Fruit fly (Drosophila melanogaster): ENCODE data around the gene sna.

The sna gene

dm6 chr2L:15458919-15459318, 19.1 kb downstream of the sna start:
- peak; percentile 46 for TF ChIP-seq fru (GFP tag; optimal IDR thresholded peaks at IDR 0.05)
- peak in 1 of 2 experiments; percentile 54 for TF ChIP-seq foxo (GFP tag; optimal IDR thresholded peaks at IDR 0.05)
- no peak for TF ChIP-seq lola (GFP tag; optimal IDR thresholded peaks at IDR 0.05)
- no peak for TF ChIP-seq N (GFP tag; optimal IDR thresholded peaks at IDR 0.05)
- TF ChIP-seq h (GFP tag; optimal IDR thresholded peaks at IDR 0.05) = peak; percentile 56
- no peak for TF ChIP-seq Hr83 (GFP tag; optimal IDR thresholded peaks at IDR 0.05; ENCODE audit: poor library complexity, severe bottlenecking)
- no peak for TF ChIP-seq sv (GFP tag; optimal IDR thresholded peaks at IDR 0.05)
- no peak for TF ChIP-seq Vsx2 (GFP tag; optimal IDR thresholded peaks at IDR 0.05; ENCODE audit: partially characterized antibody)
- TF ChIP-seq Myc (optimal IDR thresholded peaks at IDR 0.05) = no peak
- TF ChIP-seq CG32264 (GFP tag; optimal IDR thresholded peaks at IDR 0.05) = no peak
- no peak for TF ChIP-seq Rel (GFP tag; optimal IDR thresholded peaks at IDR 0.05)
- TF ChIP-seq Rel (tag; optimal IDR thresholded peaks at IDR 0.05) = no peak
- no peak for TF ChIP-seq CG9705 (GFP tag; optimal IDR thresholded peaks at IDR 0.05)
- TF ChIP-seq dmrt93B (GFP tag; optimal IDR thresholded peaks at IDR 0.05) = no peak
- TF ChIP-seq rgr (GFP tag; optimal IDR thresholded peaks at IDR 0.05) = peak; percentile 49
- TF ChIP-seq brk (GFP tag; optimal IDR thresholded peaks at IDR 0.05) = no peak
- peak; percentile 36 for TF ChIP-seq br (GFP tag; optimal IDR thresholded peaks at IDR 0.05)
- peak; percentile 55 for TF ChIP-seq HLH106 (tag; optimal IDR thresholded peaks at IDR 0.05)
- TF ChIP-seq psq (GFP tag; optimal IDR thresholded peaks at IDR 0.05) = peak; percentile 20
- TF ChIP-seq Dfd (GFP tag; optimal IDR thresholded peaks at IDR 0.05) = no peak
- TF ChIP-seq ey (GFP tag; optimal IDR thresholded peaks at IDR 0.05) = peak; percentile 18
- TF ChIP-seq Hr78 (GFP tag; optimal IDR thresholded peaks at IDR 0.05) = no peak
- TF ChIP-seq sage (GFP tag; optimal IDR thresholded peaks at IDR 0.05) = no peak
- TF ChIP-seq jim (GFP tag; optimal IDR thresholded peaks at IDR 0.05) = no peak
- no peak for TF ChIP-seq Dif (GFP tag; optimal IDR thresholded peaks at IDR 0.05; ENCODE audit: partially characterized antibody)
- no peak for TF ChIP-seq Mio (GFP tag; optimal IDR thresholded peaks at IDR 0.05)
- no peak for TF ChIP-seq GATAd (GFP tag; optimal IDR thresholded peaks at IDR 0.05)
- TF ChIP-seq dl (GFP tag; optimal IDR thresholded peaks at IDR 0.05; ENCODE audit: insufficient read depth in 1 of 2, partially characterized antibody in 2 of 2) = no peak
- TF ChIP-seq Abd-B (GFP tag; optimal IDR thresholded peaks at IDR 0.05) = no peak
- no peak for TF ChIP-seq dsf (GFP tag; optimal IDR thresholded peaks at IDR 0.05; ENCODE audit: borderline replicate concordance)
- TF ChIP-seq usp (GFP tag; optimal IDR thresholded peaks at IDR 0.05) = no peak
- no peak for TF ChIP-seq woc (GFP tag; optimal IDR thresholded peaks at IDR 0.05)
- no peak for TF ChIP-seq pan (optimal IDR thresholded peaks at IDR 0.05)
- no peak for TF ChIP-seq Jra (GFP tag; optimal IDR thresholded peaks at IDR 0.05)
- TF ChIP-seq OdsH (GFP tag; optimal IDR thresholded peaks at IDR 0.05) = peak; percentile 40
- peak; percentile 26 for TF ChIP-seq Sp1 (GFP tag; optimal IDR thresholded peaks at IDR 0.05)
- TF ChIP-seq Hnf4 (GFP tag; optimal IDR thresholded peaks at IDR 0.05) = peak; percentile 26
- no peak for TF ChIP-seq CrebA (GFP tag; optimal IDR thresholded peaks at IDR 0.05; ENCODE audit: borderline replicate concordance)
- no peak for TF ChIP-seq tai (GFP tag; optimal IDR thresholded peaks at IDR 0.05)

dm6 chr2L:15458076-15458475, 20.0 kb downstream of the sna start:
- peak; percentile 4 for TF ChIP-seq h (GFP tag; optimal IDR thresholded peaks at IDR 0.05)
- no peak for TF ChIP-seq brk (GFP tag; optimal IDR thresholded peaks at IDR 0.05)
- TF ChIP-seq GATAd (GFP tag; optimal IDR thresholded peaks at IDR 0.05) = no peak
- TF ChIP-seq CG9705 (GFP tag; optimal IDR thresholded peaks at IDR 0.05) = no peak
- TF ChIP-seq sage (GFP tag; optimal IDR thresholded peaks at IDR 0.05) = no peak
- no peak for TF ChIP-seq pan (optimal IDR thresholded peaks at IDR 0.05)
- TF ChIP-seq Hr83 (GFP tag; optimal IDR thresholded peaks at IDR 0.05; ENCODE audit: poor library complexity, severe bottlenecking) = no peak
- no peak for TF ChIP-seq Myc (optimal IDR thresholded peaks at IDR 0.05)
- TF ChIP-seq rgr (GFP tag; optimal IDR thresholded peaks at IDR 0.05) = no peak
- peak; percentile 31 for TF ChIP-seq Sp1 (GFP tag; optimal IDR thresholded peaks at IDR 0.05)
- TF ChIP-seq lola (GFP tag; optimal IDR thresholded peaks at IDR 0.05) = no peak
- no peak for TF ChIP-seq jim (GFP tag; optimal IDR thresholded peaks at IDR 0.05)
- no peak for TF ChIP-seq woc (GFP tag; optimal IDR thresholded peaks at IDR 0.05)
- no peak for TF ChIP-seq Rel (GFP tag; optimal IDR thresholded peaks at IDR 0.05)
- TF ChIP-seq Rel (tag; optimal IDR thresholded peaks at IDR 0.05) = no peak
- TF ChIP-seq sv (GFP tag; optimal IDR thresholded peaks at IDR 0.05) = no peak
- no peak for TF ChIP-seq N (GFP tag; optimal IDR thresholded peaks at IDR 0.05)
- TF ChIP-seq tai (GFP tag; optimal IDR thresholded peaks at IDR 0.05) = no peak
- no peak for TF ChIP-seq ey (GFP tag; optimal IDR thresholded peaks at IDR 0.05)
- TF ChIP-seq usp (GFP tag; optimal IDR thresholded peaks at IDR 0.05) = no peak
- no peak for TF ChIP-seq Mio (GFP tag; optimal IDR thresholded peaks at IDR 0.05)
- no peak for TF ChIP-seq CrebA (GFP tag; optimal IDR thresholded peaks at IDR 0.05; ENCODE audit: borderline replicate concordance)
- TF ChIP-seq CG32264 (GFP tag; optimal IDR thresholded peaks at IDR 0.05) = no peak
- TF ChIP-seq dmrt93B (GFP tag; optimal IDR thresholded peaks at IDR 0.05) = peak; percentile 7
- peak; percentile 1 for TF ChIP-seq HLH106 (tag; optimal IDR thresholded peaks at IDR 0.05)
- TF ChIP-seq Abd-B (GFP tag; optimal IDR thresholded peaks at IDR 0.05) = no peak
- peak; percentile 29 for TF ChIP-seq psq (GFP tag; optimal IDR thresholded peaks at IDR 0.05)

All from whole organism, wandering third instar larva.